Fruit fly (Drosophila melanogaster) S2 (cell line): Measurements from ENCODE around the gene Not10.

Source experiments
- CG8478 ChIP-seq: fragments of >200 bp; optimal IDR thresholded peaks from 2 replicates; lab custom pipeline; 2018
- CTCF ChIP-seq, 2 experiments: fragments of >200 bp; optimal IDR thresholded peaks; 2 replicates each; lab custom pipeline; 2018

The Not10 gene

DNA sequence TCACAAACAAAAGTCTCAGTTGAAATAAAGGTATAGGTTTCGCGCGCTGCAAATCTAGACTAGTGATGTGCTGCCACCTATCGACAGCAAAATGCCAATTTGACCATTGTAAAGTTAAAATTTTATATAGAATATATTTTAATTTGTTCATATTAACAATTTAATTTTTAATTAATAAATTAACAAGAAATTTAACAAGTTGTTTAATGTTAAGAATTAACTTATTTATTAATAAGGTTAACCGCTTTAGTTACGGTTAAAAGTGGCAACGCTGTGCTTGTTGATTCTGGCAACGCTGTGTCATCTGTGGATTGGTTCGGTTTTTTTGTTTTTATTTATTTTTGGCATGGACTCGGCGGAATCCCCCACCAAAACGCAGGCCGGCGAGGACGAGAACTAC is at the start of gene Not10:
Not10 (plus strand) TSS at position 279 of the 400 bp plus-strand sequence.
- TF ChIP-seq CG8478 (lab: Kevin White, UChicago): no peak
- peak in 1 of 2 experiments; percentile 9 for TF ChIP-seq CTCF (optimal IDR thresholded peaks at IDR 0.05; lab: Kevin White, UChicago)

DNA sequence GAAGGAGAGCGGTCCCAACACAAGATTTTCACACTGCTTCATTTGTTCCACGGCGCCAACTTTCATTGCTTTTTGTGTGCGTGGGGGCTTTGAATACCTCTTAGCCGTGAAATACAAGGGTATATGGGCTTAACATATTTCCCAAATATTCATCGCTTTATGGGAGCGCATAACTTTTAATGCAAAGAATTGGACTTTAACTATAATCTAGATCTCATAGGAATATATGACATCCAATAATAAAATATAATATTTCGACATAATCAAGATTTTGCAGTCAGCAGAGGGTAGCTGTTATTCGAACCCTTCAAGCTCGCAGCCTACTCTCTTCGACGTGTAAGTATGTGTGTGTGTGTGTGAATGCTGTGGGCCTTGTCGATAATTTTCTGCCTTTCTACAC is 38.8 kb upstream of the Not10 start:
- TF ChIP-seq CTCF (optimal IDR thresholded peaks at IDR 0.05; lab: Kevin White, UChicago) (no peak), CG8478 (lab: Kevin White, UChicago) (no peak)

DNA sequence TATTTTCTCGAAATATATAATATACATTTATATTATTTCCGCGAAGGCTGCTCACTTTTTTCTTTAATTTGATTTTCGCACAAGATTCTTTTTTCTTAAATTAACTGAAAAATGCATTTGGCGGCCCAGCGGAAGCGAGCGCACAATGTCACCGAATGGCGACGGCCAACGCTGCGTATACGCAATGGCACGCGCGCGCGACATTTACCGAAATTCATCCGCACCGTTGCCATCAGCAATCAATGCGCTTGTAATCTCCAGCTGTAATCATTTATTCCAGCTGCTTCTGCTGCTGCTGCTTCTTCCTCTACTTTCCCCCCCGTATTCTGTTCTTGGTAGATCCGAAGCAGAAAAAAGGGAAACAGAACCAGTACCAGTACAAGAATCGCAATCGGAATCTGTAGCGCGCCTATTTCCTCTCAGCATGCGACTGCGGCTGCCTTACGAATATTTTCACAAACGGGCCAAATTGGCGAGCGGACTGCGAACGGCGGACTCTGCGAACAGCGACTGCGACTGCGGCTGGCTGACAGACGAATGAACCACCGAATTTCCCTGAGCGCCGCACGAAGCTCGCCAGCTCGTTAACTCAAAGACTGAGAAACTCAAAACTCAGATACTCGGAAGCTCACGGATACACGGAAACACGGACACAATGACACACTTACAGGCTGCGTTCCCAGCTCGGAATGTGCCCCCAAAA is 35.1 kb upstream of the Not10 start, which contains the start of gene Octbeta2R:
Octbeta2R (minus strand) TSS at position 539 of the 703 bp plus-strand sequence.
- TF ChIP-seq CG8478 (lab: Kevin White, UChicago) (no peak), CTCF (optimal IDR thresholded peaks at IDR 0.05; lab: Kevin White, UChicago) (no peak)

DNA sequence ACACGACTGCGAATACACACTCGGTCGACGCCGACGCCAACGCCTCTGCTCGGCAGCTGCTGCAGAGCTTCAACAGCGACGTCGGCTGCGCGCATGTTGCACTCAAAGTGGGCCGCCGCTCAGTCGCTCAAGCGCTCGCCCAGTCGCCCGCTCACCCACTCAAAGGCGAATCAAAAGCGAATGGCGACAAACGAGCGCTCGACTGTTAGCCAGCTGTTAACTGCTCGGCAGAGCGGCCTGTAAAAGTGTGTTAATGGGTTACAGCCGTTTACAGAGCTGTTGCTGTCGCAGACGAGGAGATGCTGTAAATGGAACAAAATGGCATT is 34.6 kb upstream of the Not10 start:
- no peak for TF ChIP-seq CG8478 (lab: Kevin White, UChicago)
- no peak for TF ChIP-seq CTCF (optimal IDR thresholded peaks at IDR 0.05; lab: Kevin White, UChicago)

DNA sequence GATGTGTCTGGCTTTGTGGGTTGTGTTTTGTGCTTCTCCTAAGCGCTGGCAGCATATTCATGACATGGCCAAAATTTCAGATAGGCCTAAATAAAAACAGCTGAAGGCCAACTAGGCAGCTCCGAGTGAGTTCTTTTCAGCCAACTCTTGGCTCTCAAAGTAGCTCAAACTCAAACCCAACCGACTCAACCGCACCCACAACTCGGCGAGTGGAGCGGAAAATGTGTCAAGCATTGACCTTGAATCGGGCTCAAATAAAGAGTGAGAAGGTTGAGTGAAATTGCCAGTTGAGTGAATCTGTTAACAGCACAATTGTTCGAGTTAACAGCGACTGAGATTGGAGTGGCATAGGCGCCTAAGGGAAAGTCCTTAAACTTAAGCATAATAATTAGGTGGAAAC is 18.5 kb upstream of the Not10 start:
- TF ChIP-seq CG8478 (lab: Kevin White, UChicago): no peak
- no peak for TF ChIP-seq CTCF (optimal IDR thresholded peaks at IDR 0.05; lab: Kevin White, UChicago)

DNA sequence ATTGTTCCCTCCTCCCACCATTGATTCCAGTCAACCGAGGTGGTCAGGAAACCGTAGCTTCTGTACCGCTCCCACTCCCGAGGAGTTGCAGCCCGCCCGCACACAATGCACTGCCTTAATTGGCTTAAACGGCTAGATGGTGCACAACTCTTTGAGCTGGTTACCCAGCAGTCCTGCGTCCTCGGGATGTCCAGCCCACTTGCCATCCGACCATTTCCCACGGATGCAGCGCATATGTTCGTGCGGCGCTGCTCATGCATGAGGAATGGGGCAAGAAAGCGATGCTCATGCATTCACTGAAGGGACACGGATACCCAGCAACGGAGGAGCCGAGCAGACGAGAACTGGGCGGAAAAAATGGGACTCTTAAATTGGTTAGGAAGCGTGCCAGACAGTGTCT is 14.9 kb upstream of the Not10 start:
- TF ChIP-seq CG8478 (lab: Kevin White, UChicago): no peak
- no peak for TF ChIP-seq CTCF (optimal IDR thresholded peaks at IDR 0.05; lab: Kevin White, UChicago)

DNA sequence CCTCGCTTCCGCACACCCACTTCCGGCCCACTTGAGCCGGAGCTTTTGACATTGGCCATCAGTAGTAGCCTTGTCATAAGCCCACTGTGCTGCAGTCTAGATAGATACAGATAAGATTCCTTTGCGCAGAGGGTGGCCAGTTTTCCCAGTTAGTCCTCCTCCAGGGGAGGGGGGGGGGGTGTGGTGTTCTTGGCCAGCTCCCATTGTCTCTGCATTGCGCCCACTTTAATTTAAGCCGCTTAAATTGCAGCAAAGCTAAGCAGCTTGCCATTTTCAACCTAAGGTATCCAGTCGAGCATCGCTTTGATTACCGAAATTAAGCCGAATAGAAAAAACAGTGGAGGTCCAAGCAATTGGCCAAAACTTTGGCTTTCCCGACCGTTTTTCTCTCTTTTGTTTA is 7.7 kb upstream of the Not10 start:
- TF ChIP-seq CTCF (optimal IDR thresholded peaks at IDR 0.05; lab: Kevin White, UChicago): no peak

DNA sequence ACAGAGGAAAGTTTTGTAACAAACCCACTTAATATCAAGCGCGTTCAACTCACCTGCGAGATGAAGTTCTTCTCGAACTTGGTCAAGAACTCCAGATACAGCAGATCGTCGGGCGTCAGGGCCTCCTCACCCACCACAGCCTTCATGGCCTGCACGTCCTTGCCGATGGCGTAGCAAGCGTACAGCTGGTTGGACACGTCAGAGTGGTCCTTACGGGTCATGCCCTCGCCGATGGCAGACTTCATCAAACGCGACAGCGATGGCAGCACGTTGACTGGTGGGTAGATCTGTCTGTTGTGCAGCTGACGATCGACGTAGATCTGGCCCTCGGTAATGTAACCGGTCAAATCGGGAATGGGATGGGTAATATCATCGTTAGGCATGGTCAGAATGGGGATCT is 5.5 kb upstream of the Not10 start:
- no peak for TF ChIP-seq CTCF (optimal IDR thresholded peaks at IDR 0.05; lab: Kevin White, UChicago)
- TF ChIP-seq CG8478 (lab: Kevin White, UChicago): no peak

DNA sequence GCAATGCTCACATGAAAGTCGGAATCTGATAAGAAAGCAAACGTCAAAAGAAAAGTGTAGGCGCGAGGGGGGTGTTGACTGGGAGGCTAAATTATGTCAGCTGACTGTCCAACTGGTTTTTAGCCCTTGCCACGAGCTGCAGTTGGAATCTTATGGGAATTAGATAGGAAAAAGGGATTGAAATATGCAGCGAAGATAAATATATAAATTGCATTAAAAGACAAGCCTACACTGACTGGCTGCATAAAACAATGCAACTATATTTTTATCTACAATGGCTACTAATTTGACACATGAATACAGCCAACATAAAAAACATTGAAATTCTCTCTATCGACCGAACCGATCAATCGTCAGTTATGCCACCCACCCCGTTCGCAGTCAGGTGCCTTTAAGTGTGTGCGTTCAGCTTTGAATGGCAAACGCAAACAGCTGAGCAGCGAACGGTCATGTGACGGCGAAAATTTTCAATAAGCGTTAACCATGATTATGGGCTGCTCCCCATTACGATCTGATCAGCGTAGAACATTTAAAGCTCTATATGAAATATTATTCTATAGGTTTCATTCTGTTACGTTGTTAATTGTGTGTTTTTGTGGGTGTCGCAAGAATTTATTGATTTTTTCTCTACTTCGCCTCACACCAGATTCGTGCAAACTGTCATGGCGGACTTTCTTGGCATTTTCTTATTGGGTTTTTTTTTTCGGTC is 3.6 kb upstream of the Not10 start:
- TF ChIP-seq CTCF (optimal IDR thresholded peaks at IDR 0.05; lab: Kevin White, UChicago): no peak
- no peak for TF ChIP-seq CG8478 (lab: Kevin White, UChicago)

DNA sequence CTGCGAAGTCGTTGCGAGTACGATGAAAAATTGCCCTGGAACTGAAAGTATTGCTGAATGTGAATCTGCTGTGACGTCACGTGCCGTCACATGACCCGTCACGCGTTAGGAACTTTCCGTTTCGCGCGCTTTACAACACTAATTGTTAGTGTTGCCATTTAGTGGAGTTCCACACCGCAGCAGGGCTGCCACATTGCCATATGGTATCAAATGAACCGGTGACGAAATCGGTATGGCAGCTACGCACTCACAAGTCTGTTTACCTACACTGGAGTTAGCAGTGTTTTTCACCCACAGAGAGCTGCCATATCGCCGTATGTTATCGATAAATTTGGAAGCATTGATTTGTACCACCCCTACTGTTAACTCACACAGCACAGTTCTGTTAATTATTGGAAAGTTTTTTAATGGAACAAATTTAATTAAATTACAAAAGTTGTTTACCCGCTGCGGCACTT is 2.7 kb upstream of the Not10 start, which contains the start of the genes Vha55 and Snx3:
Vha55 (minus strand) TSS at position 139 of the 458 bp plus-strand sequence.
Snx3 (plus strand) TSS at position 341 of the 458 bp plus-strand sequence.
- no peak for TF ChIP-seq CG8478 (lab: Kevin White, UChicago)
- TF ChIP-seq CTCF (optimal IDR thresholded peaks at IDR 0.05; lab: Kevin White, UChicago): peak; percentile 79 to 90

DNA sequence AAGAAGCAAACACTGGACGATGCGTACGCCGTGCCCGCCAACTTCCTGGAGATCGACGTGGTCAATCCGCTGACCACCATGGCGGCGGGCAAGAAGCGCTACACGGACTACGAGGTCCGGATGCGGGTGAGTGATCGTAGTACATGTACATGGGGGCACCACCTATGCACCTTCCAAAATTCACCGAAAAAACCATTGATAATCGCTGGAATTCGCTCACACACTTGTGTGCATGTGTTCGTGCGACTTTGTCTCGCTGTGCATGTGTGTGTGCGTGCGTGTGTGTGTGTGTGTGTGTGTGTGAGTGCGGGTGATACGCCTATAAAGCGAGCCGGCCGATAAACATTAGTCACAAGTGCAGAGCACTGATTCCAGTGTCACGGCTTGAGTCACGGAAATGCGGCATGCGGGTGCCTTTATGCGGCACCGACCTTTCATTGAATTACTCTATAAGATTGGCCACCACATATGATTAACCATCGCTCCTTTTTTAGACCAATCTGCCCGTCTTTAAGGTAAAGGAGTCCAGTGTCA is 2.0 kb upstream of the Not10 start:
- TF ChIP-seq CG8478 (lab: Kevin White, UChicago) (no peak), CTCF (optimal IDR thresholded peaks at IDR 0.05; lab: Kevin White, UChicago) (no peak)

DNA sequence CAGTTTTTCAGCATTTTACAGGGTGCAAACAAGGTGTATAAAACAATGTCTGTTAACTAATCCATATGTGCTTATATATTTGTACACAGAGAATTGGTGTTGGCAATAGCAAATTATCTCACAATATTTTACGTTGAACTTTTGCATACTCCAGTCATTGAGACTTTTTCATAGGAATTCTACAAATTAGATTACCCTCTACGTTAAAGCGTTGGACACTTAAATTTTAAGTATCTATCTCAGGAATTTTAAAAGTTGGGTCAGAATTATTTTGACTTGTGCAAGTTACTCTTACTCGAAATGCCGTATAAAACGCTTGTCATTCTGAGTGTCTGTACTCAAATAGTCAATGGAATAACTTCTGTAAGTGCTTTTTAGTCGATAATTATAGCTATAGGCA is 2.6 kb downstream of the Not10 start, which contains the start of gene CG18530:
CG18530 (plus strand) TSS at position 301 of the 400 bp plus-strand sequence.
- TF ChIP-seq CG8478 (lab: Kevin White, UChicago): no peak
- TF ChIP-seq CTCF (optimal IDR thresholded peaks at IDR 0.05; lab: Kevin White, UChicago): no peak

DNA sequence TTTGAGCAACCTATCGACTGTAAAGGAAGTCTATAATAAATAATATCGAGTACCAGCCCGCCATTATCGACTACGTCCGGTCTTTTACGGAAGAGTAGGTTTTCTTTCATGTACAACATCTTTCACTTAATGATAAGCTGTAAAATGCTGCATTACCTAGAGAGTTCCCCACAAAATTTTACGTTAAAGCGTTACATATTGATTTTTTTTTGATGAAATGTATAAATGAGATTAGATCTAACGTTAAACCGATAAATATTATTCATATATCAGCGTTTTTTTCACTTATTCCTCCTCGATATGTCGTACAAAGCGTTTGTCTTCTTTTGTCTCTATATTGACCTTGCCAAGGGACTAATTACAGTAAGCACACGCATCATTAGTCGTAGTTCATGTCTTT is 4.2 kb downstream of the Not10 start, which contains the start of gene CG11598:
CG11598 (plus strand) TSS at position 301 of the 400 bp plus-strand sequence.
- TF ChIP-seq CG8478 (lab: Kevin White, UChicago): no peak
- TF ChIP-seq CTCF (optimal IDR thresholded peaks at IDR 0.05; lab: Kevin White, UChicago): no peak

DNA sequence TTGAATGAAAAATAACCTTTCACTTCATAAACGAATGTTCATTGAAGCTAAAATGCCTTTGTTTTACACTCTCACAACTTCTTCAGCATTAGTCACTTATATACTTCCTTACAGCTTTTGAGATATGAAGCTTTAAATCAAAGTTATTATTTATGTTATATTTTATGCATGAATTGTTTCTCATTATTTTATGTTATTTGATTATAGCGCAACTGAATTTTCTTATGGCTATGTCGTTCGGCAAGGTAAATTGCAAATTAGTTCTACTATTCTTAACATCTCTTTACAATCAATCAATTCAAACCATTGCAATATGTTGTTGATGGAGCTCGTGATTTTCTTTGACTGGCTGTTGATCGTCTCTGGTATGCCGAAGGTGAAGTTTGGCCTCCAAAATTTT is 5.8 kb downstream of the Not10 start, which contains the start of gene CG11600:
CG11600 (plus strand) TSS at position 301 of the 400 bp plus-strand sequence.
- TF ChIP-seq CTCF (optimal IDR thresholded peaks at IDR 0.05; lab: Kevin White, UChicago) (no peak), CG8478 (lab: Kevin White, UChicago) (no peak)
